Fruit fly (Drosophila melanogaster) whole organism: ENCODE data around the gene CG2129.

Source experiments
- CG8478 ChIP-seq: fragments of >200 bp; optimal IDR thresholded peaks from 2 replicates; lab custom pipeline; 2018; ENCODE audit warnings: inconsistent platforms
- Dll ChIP-seq: fragments of >200 bp; optimal IDR thresholded peaks from 2 replicates; lab custom pipeline; 2017
- EcR ChIP-seq, 2 experiments: fragments of >200 bp; optimal IDR thresholded peaks; 2 replicates each; lab custom pipeline; 2017; ENCODE audit warnings: missing biosample characterization in 2 of 2, missing genetic modification characterization in 2 of 2, missing genetic modification reagents in 2 of 2
- pan ChIP-seq: fragments of >200 bp; optimal IDR thresholded peaks from 2 replicates; lab custom pipeline; 2017
- psq ChIP-seq: fragments of >200 bp; optimal IDR thresholded peaks from 2 replicates; lab custom pipeline; 2017
- usp ChIP-seq: fragments of >200 bp; optimal IDR thresholded peaks from 2 replicates; lab custom pipeline; 2017; ENCODE audit warnings: missing biosample characterization, missing genetic modification characterization, mixed read lengths

DNA sequence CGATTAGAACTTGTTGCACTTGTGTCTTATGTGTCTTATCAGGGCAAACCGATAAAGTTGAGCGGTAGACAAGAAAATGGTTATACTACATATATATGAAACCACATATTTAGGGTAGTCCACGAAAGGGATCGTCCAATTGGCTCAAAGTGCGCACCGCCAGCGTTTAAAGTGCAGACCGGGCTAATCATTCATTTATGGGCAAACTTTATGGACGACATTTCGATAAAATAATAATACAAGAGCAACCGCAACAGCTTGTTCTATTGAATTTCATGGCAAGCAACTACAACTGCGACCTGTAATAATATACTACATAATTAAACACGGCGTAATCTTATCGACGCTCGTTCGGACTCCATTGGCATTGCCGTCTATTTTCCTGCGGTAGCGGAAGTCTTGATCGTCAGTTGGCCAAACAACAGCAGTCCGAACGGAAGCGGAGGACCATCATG lies 10.2 kb upstream of the CG2129 start, which contains the start of the genes cyr and CG2120:
- no peak for TF ChIP-seq psq (lab: Kevin White, UChicago)
- no peak for TF ChIP-seq Dll (lab: Kevin White, UChicago)
- TF ChIP-seq CG8478 (lab: Kevin White, UChicago), result no peak
- no peak for TF ChIP-seq EcR (GFP tag; optimal IDR thresholded peaks at IDR 0.05; lab: Kevin White, UChicago)
- no peak for TF ChIP-seq usp (GFP tag; lab: Kevin White, UChicago)
- TF ChIP-seq pan (lab: Kevin White, UChicago), result no peak
